Worm (Caenorhabditis elegans): ENCODE results near the gene Y22D7AR.2.

ce11 chrIII:1758151-1758550, 52.4 kb downstream of the Y22D7AR.2 start, which contains the start of gene Y46E12A.5:
- TF ChIP-seq nfya-1 (tag; optimal IDR thresholded peaks at IDR 0.05) (no peak), ceh-18 (tag; optimal IDR thresholded peaks at IDR 0.05) (no peak), unc-86 (tag; optimal IDR thresholded peaks at IDR 0.05) (no peak), fkh-6 (tag; optimal IDR thresholded peaks at IDR 0.05) (no peak), ceh-24 (tag; optimal IDR thresholded peaks at IDR 0.05) (no peak)

All from whole organism, late embryonic.